Worm (Caenorhabditis elegans) whole organism, mixed stage, embryonic: Measurements from ENCODE around the gene F46B3.23.

ENCODE experiments used
- blmp-1 ChIP-seq: fragments of 150-350 bp; optimal IDR thresholded peaks from 2 replicates; lab custom pipeline; 2014; ENCODE audit warnings: missing biosample characterization, missing genetic modification characterization
- ces-1 ChIP-seq: fragments of 150-350 bp; optimal IDR thresholded peaks from 2 replicates; lab custom pipeline; 2014; ENCODE audit warnings: missing biosample characterization, missing genetic modification reagents, missing genetic modification characterization
- elt-3 ChIP-seq: fragments of 150-350 bp; optimal IDR thresholded peaks from 2 replicates; lab custom pipeline; 2014; ENCODE audit warnings: missing biosample characterization, missing genetic modification characterization
- nhr-12 ChIP-seq: fragments of 150-350 bp; optimal IDR thresholded peaks from 2 replicates; lab custom pipeline; 2014; ENCODE audit warnings: missing biosample characterization, missing genetic modification characterization
- nhr-237 ChIP-seq: fragments of 150-350 bp; optimal IDR thresholded peaks from 2 replicates; lab custom pipeline; 2014; ENCODE audit warnings: missing biosample characterization, missing genetic modification characterization
- nhr-76 ChIP-seq: sonication (generic microtip); optimal IDR thresholded peaks from 2 replicates; lab custom pipeline; 2017; ENCODE audit warnings: missing biosample characterization, missing genetic modification characterization
- pha-4 ChIP-seq: fragments of 150-350 bp; optimal IDR thresholded peaks from 2 replicates; lab custom pipeline; 2018; ENCODE audit warnings: missing biosample characterization, missing genetic modification reagents, missing genetic modification characterization
- sem-2 ChIP-seq: fragments of 200-800 bp; sonication (Bioruptor generic); optimal IDR thresholded peaks from 2 replicates; lab custom pipeline; 2018; ENCODE audit warnings: mild to moderate bottlenecking, missing genetic modification characterization, missing compliant biosample characterization
- snpc-4 ChIP-seq: fragments of 150-350 bp; optimal IDR thresholded peaks from 2 replicates; lab custom pipeline; 2014; ENCODE audit warnings: missing biosample characterization, missing genetic modification characterization
- tbx-8 ChIP-seq: fragments of 200-800 bp; sonication (Bioruptor generic); optimal IDR thresholded peaks from 2 replicates; lab custom pipeline; 2018; ENCODE audit warnings: mild to moderate bottlenecking, missing genetic modification characterization, moderate library complexity, missing compliant biosample characterization
- unc-39 ChIP-seq: fragments of 150-350 bp; optimal IDR thresholded peaks from 2 replicates; lab custom pipeline; 2014; ENCODE audit warnings: missing biosample characterization, missing genetic modification characterization
- unc-62 ChIP-seq: fragments of 150-350 bp; optimal IDR thresholded peaks from 2 replicates; lab custom pipeline; 2014; ENCODE audit warnings: missing biosample characterization, missing genetic modification reagents, missing genetic modification characterization
- ztf-11 ChIP-seq: fragments of 150-350 bp; optimal IDR thresholded peaks from 2 replicates; lab custom pipeline; 2014; ENCODE audit warnings: missing biosample characterization, missing genetic modification characterization

- TF ChIP-seq snpc-4 (tag; lab: Kevin White, UChicago) (no peak), sem-2 (GFP tag; lab: Kevin White, UChicago) (no peak), pha-4 (no peak), blmp-1 (tag; lab: Kevin White, UChicago) (no peak), ztf-11 (tag; lab: Kevin White, UChicago) (no peak), nhr-237 (tag; lab: Kevin White, UChicago) (no peak), unc-39 (tag; lab: Kevin White, UChicago) (no peak), tbx-8 (GFP tag; lab: Kevin White, UChicago) (no peak), nhr-76 (tag; lab: Kevin White, UChicago) (no peak), nhr-12 (tag; lab: Kevin White, UChicago) (no peak), ces-1 (no peak), unc-62 (GFP tag; lab: Kevin White, UChicago) (no peak), elt-3 (tag; lab: Kevin White, UChicago) (no peak)
These were observed 18.7 kb upstream of the F46B3.23 start for ce11 chrV:20625260-20625659.
